Fruit fly (Drosophila melanogaster): ENCODE measurements around the gene ERR.

Gene ERR

DNA sequence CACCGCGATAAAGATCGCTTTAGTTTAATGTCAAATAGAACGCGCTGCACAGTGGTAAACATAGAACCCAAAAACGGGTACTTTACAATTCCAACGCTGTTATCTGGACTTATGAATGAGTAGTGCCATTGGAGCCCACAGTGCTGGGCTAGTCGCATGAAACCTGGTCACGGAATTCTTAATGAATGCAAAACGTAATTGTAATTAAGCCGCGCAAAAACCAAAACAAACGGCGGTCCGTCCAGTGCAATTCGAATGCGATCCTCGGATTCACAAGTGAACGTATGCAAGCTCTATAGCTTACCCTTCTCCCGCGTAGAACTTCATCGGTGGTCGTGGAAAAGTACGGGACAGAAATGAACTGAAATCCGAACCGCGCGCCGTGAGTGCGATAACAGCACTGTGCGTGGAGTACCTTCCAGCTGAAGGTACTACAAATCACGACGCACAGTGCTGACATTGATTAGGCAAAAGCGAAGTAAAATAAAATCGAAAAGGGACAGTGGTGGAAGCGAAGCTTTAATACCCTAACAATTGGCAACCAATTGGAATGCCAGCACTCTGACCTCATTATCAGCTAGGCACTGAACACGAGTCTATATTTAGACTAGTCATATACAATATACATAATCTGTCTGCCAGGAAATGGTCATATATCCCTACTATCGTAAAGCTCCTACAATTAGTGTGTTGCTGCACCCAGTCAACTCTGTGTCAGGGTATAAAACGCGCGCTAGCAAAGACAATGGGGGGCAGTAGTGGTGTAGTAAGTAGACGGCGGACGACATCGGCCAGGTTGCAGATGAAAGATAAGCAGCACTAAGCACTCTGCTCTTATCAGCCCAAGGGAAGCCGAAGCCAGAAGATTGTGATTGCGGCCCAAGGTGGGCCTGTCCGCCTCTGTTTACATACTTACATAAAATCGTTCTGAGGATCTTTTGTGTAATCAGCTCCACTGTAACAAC is 926 bp downstream of the ERR start:
- TF ChIP-seq Sox14 (GFP tag; optimal IDR thresholded peaks at IDR 0.05) (peak; percentile 82), Eip78C (GFP tag) (peak; percentile 94), CG11294 (GFP tag; IDR thresholded peaks at IDR 0.05) (peak; percentile 32; the same call in 1 of the 2 replicates), vri (GFP tag; optimal IDR thresholded peaks at IDR 0.05) (peak; percentile 58), acj6 (GFP tag; optimal IDR thresholded peaks at IDR 0.05) (peak; percentile 74), CG10669 (GFP tag; optimal IDR thresholded peaks at IDR 0.05) (peak; percentile 67), Smox (GFP tag; optimal IDR thresholded peaks at IDR 0.05) (no peak), CG4318 (GFP tag; optimal IDR thresholded peaks at IDR 0.05) (peak; percentile 13), Lpt (GFP tag; optimal IDR thresholded peaks at IDR 0.05) (peak; percentile 40), fkh (GFP tag; optimal IDR thresholded peaks at IDR 0.05) (peak; percentile 74), CG1621 (tag; optimal IDR thresholded peaks at IDR 0.05) (peak; percentile 44), fd85E (GFP tag; optimal IDR thresholded peaks at IDR 0.05) (no peak), salr (GFP tag; optimal IDR thresholded peaks at IDR 0.05) (peak; percentile 23 to 29), CG8119 (GFP tag; IDR thresholded peaks at IDR 0.05) (peak; percentile 50), Hr38 (GFP tag; optimal IDR thresholded peaks at IDR 0.05) (no peak), CG10631 (GFP tag; optimal IDR thresholded peaks at IDR 0.05) (peak; percentile 50), OdsH (GFP tag; optimal IDR thresholded peaks at IDR 0.05) (peak; percentile 79), CG7368 (GFP tag; optimal IDR thresholded peaks at IDR 0.05) (peak; percentile 64), CG6792 (GFP tag; optimal IDR thresholded peaks at IDR 0.05) (peak; percentile 63), esn (GFP tag; optimal IDR thresholded peaks at IDR 0.05) (peak; percentile 53), Hr39 (GFP tag; optimal IDR thresholded peaks at IDR 0.05) (peak; percentile 52), net (GFP tag; optimal IDR thresholded peaks at IDR 0.05) (peak; percentile 55), CG3032 (tag; optimal IDR thresholded peaks at IDR 0.05) (peak; percentile 46), dac (GFP tag; optimal IDR thresholded peaks at IDR 0.05) (peak; percentile 14), eg (GFP tag; IDR thresholded peaks at IDR 0.05) (peak; percentile 61; the same call in 2 of the 3 replicates), CG6854 (GFP tag; optimal IDR thresholded peaks at IDR 0.05) (no peak), lz (GFP tag; optimal IDR thresholded peaks at IDR 0.05) (peak; percentile 43), Ets96B (tag; optimal IDR thresholded peaks at IDR 0.05) (peak; percentile 58), spab (GFP tag; optimal IDR thresholded peaks at IDR 0.05) (peak; percentile 53), svp (GFP tag) (peak; percentile 77), Eip93F (GFP tag; optimal IDR thresholded peaks at IDR 0.05) (no peak), CG15336 (GFP tag; IDR thresholded peaks at IDR 0.05) (0 out of 2 replicates have a peak, but pooled peaks have one; percentile 55), pdm3 (GFP tag; optimal IDR thresholded peaks at IDR 0.05) (peak; percentile 68), CG6808 (GFP tag; optimal IDR thresholded peaks at IDR 0.05) (peak; percentile 45), Ets21C (GFP tag; optimal IDR thresholded peaks at IDR 0.05) (peak; percentile 21), topi (GFP tag; optimal IDR thresholded peaks at IDR 0.05) (peak; percentile 53), CG8319 (GFP tag; optimal IDR thresholded peaks at IDR 0.05) (peak; percentile 46), CG11902 (GFP tag; optimal IDR thresholded peaks at IDR 0.05) (peak; percentile 51), CG6163 (GFP tag; IDR thresholded peaks at IDR 0.05) (peak; percentile 63; the same call in 2 of the 3 replicates), cyc (GFP tag; optimal IDR thresholded peaks at IDR 0.05) (peak; percentile 31), Eip75B (GFP tag; optimal IDR thresholded peaks at IDR 0.05) (peak; percentile 63), CG16779 (tag; optimal IDR thresholded peaks at IDR 0.05) (peak; percentile 55), ss (GFP tag; optimal IDR thresholded peaks at IDR 0.05) (peak in 1 of 2 experiments; percentile 13), CG9139 (GFP tag; optimal IDR thresholded peaks at IDR 0.05) (no peak), achi (GFP tag; optimal IDR thresholded peaks at IDR 0.05) (peak; percentile 60), Gug (GFP tag; IDR thresholded peaks at IDR 0.05) (peak; percentile 64), CG3919 (GFP tag; optimal IDR thresholded peaks at IDR 0.05) (peak; percentile 70), Sox15 (GFP tag; optimal IDR thresholded peaks at IDR 0.05) (peak; percentile 60), dsx (GFP tag; optimal IDR thresholded peaks at IDR 0.05; ENCODE audit: poor library complexity, severe bottlenecking) (peak; percentile 36)
